Worm (Caenorhabditis elegans) whole organism, L1 larva: ENCODE results near the gene R12B2.2.

Experiments
- ama-1 ChIP-seq: fragments of 150-350 bp; optimal IDR thresholded peaks from 2 replicates; lab custom pipeline; 2014
- efl-3 ChIP-seq: fragments of 200-800 bp; sonication (Bioruptor generic); optimal IDR thresholded peaks from 2 replicates; lab custom pipeline; 2018; ENCODE audit warnings: mild to moderate bottlenecking, missing genetic modification characterization, missing compliant biosample characterization
- lin-39 ChIP-seq: fragments of 150-350 bp; optimal IDR thresholded peaks from 2 replicates; lab custom pipeline; 2014; ENCODE audit warnings: missing biosample characterization, missing genetic modification reagents, missing genetic modification characterization
- nhr-237 ChIP-seq: fragments of 150-350 bp; optimal IDR thresholded peaks from 2 replicates; lab custom pipeline; 2014; ENCODE audit warnings: missing biosample characterization, missing genetic modification characterization
- skn-1 ChIP-seq: fragments of 150-350 bp; optimal IDR thresholded peaks from 2 replicates; lab custom pipeline; 2014; ENCODE audit warnings: missing biosample characterization, missing genetic modification characterization
- snpc-4 ChIP-seq: fragments of 150-350 bp; optimal IDR thresholded peaks from 2 replicates; lab custom pipeline; 2014; ENCODE audit warnings: missing biosample characterization, missing genetic modification characterization
- unc-62 ChIP-seq: fragments of 150-350 bp; optimal IDR thresholded peaks from 2 replicates; lab custom pipeline; 2014; ENCODE audit warnings: missing biosample characterization, missing genetic modification reagents, missing genetic modification characterization

ce11 chrIII:5839598-5839997 lies 32.8 kb downstream of the R12B2.2 start:
- no peak for TF ChIP-seq unc-62
- no peak for TF ChIP-seq nhr-237 (tag; lab: Kevin White, UChicago)
- TF ChIP-seq skn-1 (tag; lab: Kevin White, UChicago), result no peak
- no peak for TF ChIP-seq efl-3 (GFP tag; lab: Kevin White, UChicago)
- no peak for TF ChIP-seq snpc-4
- TF ChIP-seq ama-1 (lab: Kevin White, UChicago), result no peak
- TF ChIP-seq lin-39 (tag; lab: Kevin White, UChicago), result no peak
